Fruit fly (Drosophila melanogaster): ENCODE results near the gene C3G.

C3G gene

dm6 chrX:6791531-6791930, 11.9 kb downstream of the C3G start (continued):
- TF ChIP-seq ss (GFP tag; optimal IDR thresholded peaks at IDR 0.05) (no peak), eg (GFP tag; IDR thresholded peaks at IDR 0.05) (peak; percentile 93), CG8319 (GFP tag; optimal IDR thresholded peaks at IDR 0.05) (peak; percentile 35), CG6276 (GFP tag; optimal IDR thresholded peaks at IDR 0.05) (peak; percentile 84), CG3919 (GFP tag; optimal IDR thresholded peaks at IDR 0.05) (peak; percentile 74), Ets96B (tag; optimal IDR thresholded peaks at IDR 0.05) (peak; percentile 38), Sox15 (GFP tag; optimal IDR thresholded peaks at IDR 0.05) (peak; percentile 38), Hr39 (GFP tag; optimal IDR thresholded peaks at IDR 0.05) (no peak), CG1621 (tag; optimal IDR thresholded peaks at IDR 0.05) (peak; percentile 31), CG6163 (GFP tag; IDR thresholded peaks at IDR 0.05) (peak; percentile 90), Gug (GFP tag; IDR thresholded peaks at IDR 0.05) (peak; percentile 74), Lpt (GFP tag; optimal IDR thresholded peaks at IDR 0.05) (peak; percentile 69), Ets21C (GFP tag; optimal IDR thresholded peaks at IDR 0.05) (peak; percentile 41), CG6808 (GFP tag; optimal IDR thresholded peaks at IDR 0.05) (no peak), CG11762 (GFP tag; optimal IDR thresholded peaks at IDR 0.05; ENCODE audit: insufficient read depth) (peak; percentile 49), CG4318 (GFP tag; optimal IDR thresholded peaks at IDR 0.05) (no peak), vri (GFP tag; optimal IDR thresholded peaks at IDR 0.05) (peak; percentile 57), spab (GFP tag; optimal IDR thresholded peaks at IDR 0.05) (no peak), Eip75B (GFP tag; optimal IDR thresholded peaks at IDR 0.05) (peak; percentile 64), CG15336 (GFP tag; IDR thresholded peaks at IDR 0.05) (peak; percentile 93), CG10631 (GFP tag; optimal IDR thresholded peaks at IDR 0.05) (no peak), Hr4 (GFP tag; optimal IDR thresholded peaks at IDR 0.05) (peak; percentile 88), topi (GFP tag; optimal IDR thresholded peaks at IDR 0.05) (peak; percentile 77), CG8119 (GFP tag; IDR thresholded peaks at IDR 0.05) (peak; percentile 92)

- TF ChIP-seq Eip78C (GFP tag) (peak; percentile 37), topi (GFP tag; optimal IDR thresholded peaks at IDR 0.05) (no peak), svp (GFP tag) (peak; percentile 97)
Measured at dm6 chrX:6790944-6791343, 12.4 kb downstream of the C3G start.

DNA sequence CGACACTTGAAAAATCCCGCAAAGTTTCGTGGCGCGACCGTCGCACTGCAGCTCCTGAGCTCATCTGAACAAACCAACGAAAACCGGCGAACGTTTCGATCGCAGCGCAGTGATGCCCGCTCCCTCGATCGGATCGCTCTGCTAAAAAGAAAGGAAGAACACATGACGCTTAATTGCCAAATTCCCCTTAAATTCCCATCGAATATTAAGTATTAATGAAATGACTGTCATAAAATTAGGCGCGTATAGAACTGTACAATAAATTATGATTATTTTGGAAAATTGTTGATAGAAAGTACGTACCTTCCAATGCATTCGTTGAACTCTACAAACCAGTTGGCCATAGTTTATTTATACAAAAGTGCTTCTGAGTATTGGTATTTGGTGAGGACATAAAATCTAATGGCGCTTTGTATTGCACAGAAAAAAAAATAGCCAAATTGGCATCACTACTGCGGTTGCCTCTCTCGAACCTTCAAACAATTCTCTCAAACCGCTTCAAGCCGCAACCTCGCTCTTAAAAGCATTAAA, 23.7 kb downstream of the C3G start, which contains the start of gene shf:
Gene shf (minus strand): TSS at position 51 of the 531 bp plus-strand sequence.
- no peak for TF ChIP-seq Smox (GFP tag; optimal IDR thresholded peaks at IDR 0.05)
- TF ChIP-seq vri (GFP tag; optimal IDR thresholded peaks at IDR 0.05) = no peak
- TF ChIP-seq CG31627 (GFP tag; optimal IDR thresholded peaks at IDR 0.05) = peak; percentile 3
- peak; percentile 18 for TF ChIP-seq Sox102F (GFP tag; optimal IDR thresholded peaks at IDR 0.05)
- TF ChIP-seq Ets96B (tag; optimal IDR thresholded peaks at IDR 0.05) = peak; percentile 9
- TF ChIP-seq CG15336 (GFP tag; IDR thresholded peaks at IDR 0.05) = peak; percentile 35; the same call in 1 of the 2 replicates
- peak; percentile 6 for TF ChIP-seq dsx (GFP tag; optimal IDR thresholded peaks at IDR 0.05; ENCODE audit: poor library complexity, severe bottlenecking)
- no peak for TF ChIP-seq CG32006 (GFP tag; optimal IDR thresholded peaks at IDR 0.05)
- TF ChIP-seq topi (GFP tag; optimal IDR thresholded peaks at IDR 0.05) = peak; percentile 37
- no peak for TF ChIP-seq ss (GFP tag; optimal IDR thresholded peaks at IDR 0.05)
- TF ChIP-seq CG3032 (tag; optimal IDR thresholded peaks at IDR 0.05) = peak; percentile 20
- no peak for TF ChIP-seq CG8319 (GFP tag; optimal IDR thresholded peaks at IDR 0.05)
- TF ChIP-seq Hr4 (GFP tag; optimal IDR thresholded peaks at IDR 0.05) = peak; percentile 46
- peak; percentile 56 for TF ChIP-seq esn (GFP tag; optimal IDR thresholded peaks at IDR 0.05)
- TF ChIP-seq lz (GFP tag; optimal IDR thresholded peaks at IDR 0.05) = peak; percentile 22
- peak; percentile 39 for TF ChIP-seq achi (GFP tag; optimal IDR thresholded peaks at IDR 0.05)
- TF ChIP-seq CG7368 (GFP tag; optimal IDR thresholded peaks at IDR 0.05) = peak; percentile 12
- 0 out of 3 replicates have a peak, but pooled peaks have one; percentile 32 for TF ChIP-seq eg (GFP tag; IDR thresholded peaks at IDR 0.05)
- TF ChIP-seq Hr38 (GFP tag; optimal IDR thresholded peaks at IDR 0.05) = no peak
- TF ChIP-seq Eip78C (GFP tag) = peak; percentile 73
- TF ChIP-seq fd59A (GFP tag; optimal IDR thresholded peaks at IDR 0.05) = peak; percentile 4
- TF ChIP-seq CG8119 (GFP tag; IDR thresholded peaks at IDR 0.05) = peak; percentile 21; the same call in 1 of the 3 replicates

Data from whole organism, prepupa.